Worm (Caenorhabditis elegans): Measurements from ENCODE around the gene ceh-7.

The ceh-7 gene

ce11 chrII:8743379-8744173 is 39.9 kb upstream of the ceh-7 start, which contains the start of gene mak-1 (continued):
- TF ChIP-seq K12H6.12 (tag; optimal IDR thresholded peaks at IDR 0.05) (no peak), mxl-1 (tag; optimal IDR thresholded peaks at IDR 0.05) (no peak), egl-18 (GFP tag; IDR thresholded peaks at IDR 0.05) (no peak), let-607 (tag; optimal IDR thresholded peaks at IDR 0.05) (peak in 1 of 2 experiments; percentile 29)

ce11 chrII:8742972-8743371 is 39.3 kb upstream of the ceh-7 start:
- TF ChIP-seq ztf-18 (tag; optimal IDR thresholded peaks at IDR 0.05) (peak; percentile 41), ceh-27 (GFP tag; optimal IDR thresholded peaks at IDR 0.05) (no peak), lsl-1 (GFP tag; optimal IDR thresholded peaks at IDR 0.05) (no peak), snpc-3.4 (tag; optimal IDR thresholded peaks at IDR 0.05) (peak; percentile 2), egl-18 (GFP tag; IDR thresholded peaks at IDR 0.05) (no peak), Y53G8AR.9 (GFP tag; conservative IDR thresholded peaks at IDR 0.05) (no peak)

- TF ChIP-seq ceh-79 (tag; optimal IDR thresholded peaks at IDR 0.05) (no peak), die-1 (tag; optimal IDR thresholded peaks at IDR 0.05) (peak; percentile 39), hsf-1 (GFP tag; IDR thresholded peaks at IDR 0.05) (0 out of 2 replicates have a peak, but pooled peaks have one; percentile 44), nhr-90 (tag; optimal IDR thresholded peaks at IDR 0.05) (peak; percentile 34), ekl-4 (GFP tag; IDR thresholded peaks at IDR 0.05) (0 out of 2 replicates have a peak, but pooled peaks have one; percentile 19), madf-3 (GFP tag; IDR thresholded peaks at IDR 0.05) (0 out of 2 replicates have a peak, but pooled peaks have one; percentile 21), aptf-3 (GFP tag; IDR thresholded peaks at IDR 0.05) (no peak), somi-1 (GFP tag; optimal IDR thresholded peaks at IDR 0.05) (peak; percentile 88), lir-1 (GFP tag; conservative IDR thresholded peaks at IDR 0.05) (0 out of 2 replicates have a peak, but pooled peaks have one; percentile 6), cebp-1 (GFP tag; IDR thresholded peaks at IDR 0.05) (0 out of 2 replicates have a peak, but pooled peaks have one; percentile 14), cebp-1 (tag; optimal IDR thresholded peaks at IDR 0.05) (peak; percentile 41), let-607 (tag; optimal IDR thresholded peaks at IDR 0.05) (peak in 1 of 2 experiments; percentile 22), mcd-1 (GFP tag; IDR thresholded peaks at IDR 0.05) (0 out of 2 replicates have a peak, but pooled peaks have one; percentile 21), K11D2.4 (GFP tag; IDR thresholded peaks at IDR 0.05) (peak; percentile 67), nfyb-1 (GFP tag; IDR thresholded peaks at IDR 0.05) (peak; percentile 26; the same call in 1 of the 2 replicates), lag-1 (GFP tag; IDR thresholded peaks at IDR 0.05) (0 out of 2 replicates have a peak, but pooled peaks have one; percentile 41), chd-7 (tag; optimal IDR thresholded peaks at IDR 0.05) (peak; percentile 67), Y56A3A.18 (GFP tag; IDR thresholded peaks at IDR 0.05) (no peak), lin-40 (tag; optimal IDR thresholded peaks at IDR 0.05) (peak; percentile 72), ztf-28 (GFP tag; IDR thresholded peaks at IDR 0.05) (no peak), zfh-2 (GFP tag; conservative IDR thresholded peaks at IDR 0.05) (no peak), B0336.3 (GFP tag; IDR thresholded peaks at IDR 0.05) (peak; percentile 62), F22D6.2 (tag; optimal IDR thresholded peaks at IDR 0.05) (peak; percentile 45), tbx-9 (tag; optimal IDR thresholded peaks at IDR 0.05; ENCODE audit: borderline replicate concordance) (no peak), lin-26 (GFP tag; IDR thresholded peaks at IDR 0.05) (peak; percentile 75), C06A6.2 (GFP tag; conservative IDR thresholded peaks at IDR 0.05) (peak; percentile 70), nhr-80 (tag; optimal IDR thresholded peaks at IDR 0.05) (peak; percentile 16), ztf-26 (tag; optimal IDR thresholded peaks at IDR 0.05) (peak; percentile 80), tlf-1 (GFP tag; optimal IDR thresholded peaks at IDR 0.05) (peak; percentile 33)
Measured at ce11 chrII:8742006-8742847, 38.6 kb upstream of the ceh-7 start.

All from whole organism, young adult.